Fruit fly (Drosophila melanogaster) whole organism: Measurements from ENCODE around the gene CG8360.

Experiments
- Dll ChIP-seq: fragments of >200 bp; optimal IDR thresholded peaks from 2 replicates; lab custom pipeline; 2017
- pan ChIP-seq: fragments of >200 bp; optimal IDR thresholded peaks from 2 replicates; lab custom pipeline; 2017
- psq ChIP-seq: fragments of >200 bp; optimal IDR thresholded peaks from 2 replicates; lab custom pipeline; 2017
- usp ChIP-seq: fragments of >200 bp; optimal IDR thresholded peaks from 2 replicates; lab custom pipeline; 2017; ENCODE audit warnings: missing biosample characterization, missing genetic modification characterization, mixed read lengths

DNA sequence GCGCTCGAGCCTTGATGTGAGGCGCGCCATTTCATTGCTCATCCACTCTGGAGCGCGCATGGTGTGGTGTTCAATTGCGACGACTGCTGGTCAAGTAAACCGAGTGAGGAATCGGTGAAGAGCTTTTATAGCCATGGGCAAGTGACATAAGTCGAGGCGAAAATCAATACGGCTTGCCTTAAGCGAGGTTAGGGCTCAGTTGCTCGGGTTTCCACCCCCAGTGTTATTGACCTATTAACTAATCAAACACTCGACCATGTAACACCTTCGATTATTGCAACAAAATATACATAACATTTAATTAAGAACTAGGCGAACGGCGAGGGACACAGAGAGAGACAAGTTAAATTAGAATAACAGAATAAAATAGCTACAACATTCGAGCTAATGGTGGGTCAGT lies 22.1 kb upstream of the CG8360 start, which contains the start of gene CG34134:
- TF ChIP-seq psq (lab: Kevin White, UChicago) (no peak), pan (lab: Kevin White, UChicago) (no peak), Dll (lab: Kevin White, UChicago) (no peak), usp (GFP tag; lab: Kevin White, UChicago) (no peak)
